Fruit fly (Drosophila melanogaster) whole organism, embryonic: ENCODE data around the gene tra.

Experiments used
- B-H2 ChIP-seq: fragments of 200-800 bp; sonication (Bioruptor generic); optimal IDR thresholded peaks from 2 replicates; lab custom pipeline; 2018; ENCODE audit warnings: missing biosample characterization, mild to moderate bottlenecking, missing genetic modification characterization
- C15 ChIP-seq: fragments of 200-800 bp; sonication (Bioruptor generic); IDR thresholded peaks from 3 replicates; pipeline ENCODE4 v1.3.6; 2022; ENCODE audit warnings: missing biosample characterization, missing genetic modification characterization
- CG10959 ChIP-seq: fragments of 200-800 bp; sonication (Bioruptor generic); IDR thresholded peaks from 2 replicates; pipeline ENCODE4 v1.3.6; 2022; ENCODE audit warnings: missing biosample characterization, missing genetic modification characterization
- CG11398 ChIP-seq: fragments of 200-800 bp; sonication (Bioruptor generic); optimal IDR thresholded peaks from 2 replicates; lab custom pipeline; 2016; ENCODE audit warnings: missing biosample characterization, missing genetic modification characterization
- CG11504 ChIP-seq: fragments of 200-800 bp; sonication (Bioruptor generic); optimal IDR thresholded peaks from 3 replicates; lab custom pipeline; 2019; ENCODE audit warnings: missing biosample characterization, mild to moderate bottlenecking, missing genetic modification characterization, moderate library complexity
- CG12236 ChIP-seq: fragments of 200-800 bp; sonication (Bioruptor generic); optimal IDR thresholded peaks from 2 replicates; lab custom pipeline; 2016; ENCODE audit warnings: missing biosample characterization, missing genetic modification characterization
- CG12769 ChIP-seq: fragments of 200-800 bp; sonication (Bioruptor generic); optimal IDR thresholded peaks from 2 replicates; lab custom pipeline; 2019; ENCODE audit warnings: missing biosample characterization, mild to moderate bottlenecking, missing genetic modification characterization, moderate library complexity
- CG14050 ChIP-seq: fragments of 200-800 bp; sonication (Bioruptor generic); IDR thresholded peaks from 3 replicates; pipeline ENCODE4 v1.3.6; 2022; ENCODE audit warnings: missing biosample characterization, missing genetic modification characterization
- CG1529 ChIP-seq: fragments of 200-800 bp; sonication (Bioruptor generic); optimal IDR thresholded peaks from 3 replicates; lab custom pipeline; 2018; ENCODE audit warnings: missing biosample characterization, missing genetic modification characterization
- CG1603 ChIP-seq: fragments of 200-800 bp; sonication (Bioruptor generic); optimal IDR thresholded peaks from 2 replicates; lab custom pipeline; 2019; ENCODE audit warnings: missing biosample characterization, mild to moderate bottlenecking, missing genetic modification characterization, moderate library complexity
- CG16863 ChIP-seq: fragments of 200-800 bp; sonication (Bioruptor generic); optimal IDR thresholded peaks from 3 replicates; lab custom pipeline; 2016; ENCODE audit warnings: missing biosample characterization, missing genetic modification characterization
- CG18262 ChIP-seq: fragments of 200-800 bp; optimal IDR thresholded peaks from 3 replicates; lab custom pipeline; 2019; ENCODE audit warnings: missing biosample characterization, mild to moderate bottlenecking, missing genetic modification characterization, moderate library complexity
- CG2129 ChIP-seq: fragments of 200-800 bp; sonication (Bioruptor generic); IDR thresholded peaks from 2 replicates; pipeline ENCODE4 v1.3.6; 2022; ENCODE audit warnings: missing biosample characterization, missing genetic modification characterization; ENCODE audit not compliant: partially characterized antibody
- CG34376 ChIP-seq: fragments of 200-800 bp; sonication (Bioruptor generic); optimal IDR thresholded peaks from 2 replicates; lab custom pipeline; 2018; ENCODE audit warnings: missing biosample characterization, mild to moderate bottlenecking, missing genetic modification characterization
- CG4404 ChIP-seq: fragments of 200-800 bp; sonication (Bioruptor generic); IDR thresholded peaks from 2 replicates; pipeline ENCODE4 v1.3.6; 2022; ENCODE audit warnings: missing biosample characterization, missing genetic modification characterization
- CG5245 ChIP-seq: fragments of 200-800 bp; sonication (Bioruptor generic); optimal IDR thresholded peaks from 3 replicates; lab custom pipeline; 2016; ENCODE audit warnings: missing biosample characterization, missing genetic modification characterization
- CG9215 ChIP-seq: fragments of 200-800 bp; sonication (Bioruptor generic); IDR thresholded peaks from 2 replicates; pipeline ENCODE4 v1.3.6; 2022; ENCODE audit warnings: missing biosample characterization, missing genetic modification characterization
- CG9437 ChIP-seq: fragments of 200-800 bp; sonication (Bioruptor generic); optimal IDR thresholded peaks from 2 replicates; lab custom pipeline; 2018; ENCODE audit warnings: missing biosample characterization, mild to moderate bottlenecking, missing genetic modification characterization
- Camta ChIP-seq: fragments of 200-800 bp; sonication (Bioruptor generic); optimal IDR thresholded peaks from 2 replicates; lab custom pipeline; 2016; ENCODE audit warnings: missing biosample characterization, missing genetic modification characterization
- Chrac-16 ChIP-seq: fragments of 200-800 bp; sonication (Bioruptor generic); optimal IDR thresholded peaks from 3 replicates; lab custom pipeline; 2016; ENCODE audit warnings: missing biosample characterization, missing genetic modification characterization
- D19B ChIP-seq: fragments of 200-800 bp; sonication (Bioruptor generic); optimal IDR thresholded peaks from 2 replicates; lab custom pipeline; 2017; ENCODE audit warnings: missing biosample characterization, mild to moderate bottlenecking, missing genetic modification characterization
- Dll ChIP-seq: fragments of 200-800 bp; sonication (Bioruptor generic); IDR thresholded peaks from 4 replicates; pipeline ENCODE4 v1.3.6; 2022; ENCODE audit warnings: missing biosample characterization, missing genetic modification characterization; ENCODE audit not compliant: partially characterized antibody
- GATAe ChIP-seq: fragments of 200-800 bp; sonication (Bioruptor generic); conservative IDR thresholded peaks from 2 replicates; pipeline ENCODE4 v1.3.6; 2022; ENCODE audit warnings: missing biosample characterization, missing genetic modification characterization
- HLH4C ChIP-seq: fragments of 200-800 bp; sonication (Bioruptor generic); IDR thresholded peaks from 3 replicates; pipeline ENCODE4 v1.3.6; 2022; ENCODE audit warnings: missing biosample characterization, missing genetic modification characterization; ENCODE audit not compliant: partially characterized antibody
- Lpt ChIP-seq: fragments of >200 bp; optimal IDR thresholded peaks from 2 replicates; lab custom pipeline; 2018; ENCODE audit warnings: missing biosample characterization, missing genetic modification characterization
- Mes4 ChIP-seq: fragments of 200-800 bp; sonication (Bioruptor generic); optimal IDR thresholded peaks from 2 replicates; lab custom pipeline; 2016; ENCODE audit warnings: missing biosample characterization, missing genetic modification characterization
- Nf-YA ChIP-seq: fragments of 200-800 bp; sonication (Bioruptor generic); IDR thresholded peaks from 2 replicates; pipeline ENCODE4 v1.3.6; 2022; ENCODE audit warnings: missing biosample characterization, missing genetic modification characterization
- Ptx1 ChIP-seq: fragments of 200-800 bp; sonication (Bioruptor generic); IDR thresholded peaks from 2 replicates; pipeline ENCODE4 v1.3.6; 2022; ENCODE audit warnings: missing biosample characterization, missing genetic modification characterization
- Rfx ChIP-seq: fragments of 200-800 bp; sonication (Bioruptor generic); IDR thresholded peaks from 2 replicates; pipeline ENCODE4 v1.3.6; 2022; ENCODE audit warnings: missing biosample characterization, missing genetic modification characterization
- Sin3A ChIP-seq: fragments of >200 bp; optimal IDR thresholded peaks from 2 replicates; lab custom pipeline; 2018
- YL-1 ChIP-seq: fragments of 200-800 bp; sonication (Bioruptor generic); optimal IDR thresholded peaks from 3 replicates; lab custom pipeline; 2017; ENCODE audit warnings: missing biosample characterization, mild to moderate bottlenecking, missing genetic modification characterization
- amos ChIP-seq: fragments of 200-800 bp; sonication (Bioruptor generic); IDR thresholded peaks from 2 replicates; pipeline ENCODE4 v1.3.6; 2022; ENCODE audit warnings: missing biosample characterization, missing genetic modification characterization; ENCODE audit not compliant: partially characterized antibody
- bcd ChIP-seq: fragments of 200-800 bp; sonication (Bioruptor generic); optimal IDR thresholded peaks from 2 replicates; lab custom pipeline; 2017; ENCODE audit warnings: missing biosample characterization, mild to moderate bottlenecking, missing genetic modification characterization
- caup ChIP-seq: fragments of 200-800 bp; sonication (Bioruptor generic); optimal IDR thresholded peaks from 3 replicates; lab custom pipeline; 2017; ENCODE audit warnings: missing biosample characterization, mild to moderate bottlenecking, missing genetic modification characterization, moderate library complexity; ENCODE audit not compliant: severe bottlenecking
- croc ChIP-seq: fragments of 200-800 bp; sonication (Bioruptor generic); conservative IDR thresholded peaks from 3 replicates; pipeline ENCODE4 v1.3.6; 2022; ENCODE audit warnings: missing biosample characterization, missing genetic modification characterization
- dmrt11E ChIP-seq: fragments of 200-800 bp; sonication (Bioruptor generic); optimal IDR thresholded peaks from 3 replicates; lab custom pipeline; 2018; ENCODE audit warnings: missing biosample characterization, mild to moderate bottlenecking, missing genetic modification characterization, moderate library complexity
- fd102C ChIP-seq: fragments of 200-800 bp; sonication (Bioruptor generic); optimal IDR thresholded peaks from 2 replicates; lab custom pipeline; 2018; ENCODE audit warnings: missing biosample characterization, mild to moderate bottlenecking, missing genetic modification characterization, moderate library complexity
- fd96Cb ChIP-seq: fragments of 200-800 bp; sonication (Bioruptor generic); optimal IDR thresholded peaks from 2 replicates; lab custom pipeline; 2018; ENCODE audit warnings: missing biosample characterization, mild to moderate bottlenecking, missing genetic modification characterization, moderate library complexity
- gro ChIP-seq: fragments of 200-800 bp; sonication (Bioruptor generic); optimal IDR thresholded peaks from 2 replicates; lab custom pipeline; 2016; ENCODE audit warnings: missing biosample characterization, missing genetic modification characterization
- hb ChIP-seq: fragments of 200-800 bp; sonication (Bioruptor generic); IDR thresholded peaks from 3 replicates; pipeline ENCODE4 v1.3.6; 2022; ENCODE audit warnings: missing biosample characterization, missing genetic modification characterization; ENCODE audit not compliant: partially characterized antibody
- knrl ChIP-seq: fragments of 200-800 bp; sonication (Bioruptor generic); IDR thresholded peaks from 3 replicates; pipeline ENCODE4 v1.3.6; 2022; ENCODE audit warnings: missing biosample characterization, missing genetic modification characterization; ENCODE audit not compliant: partially characterized antibody
- odd ChIP-seq: fragments of 200-800 bp; sonication (Bioruptor generic); optimal IDR thresholded peaks from 2 replicates; lab custom pipeline; 2017; ENCODE audit warnings: missing biosample characterization, mild to moderate bottlenecking, missing genetic modification characterization
- pb ChIP-seq: fragments of 200-800 bp; sonication (Bioruptor generic); optimal IDR thresholded peaks from 3 replicates; lab custom pipeline; 2016; ENCODE audit warnings: missing biosample characterization, missing genetic modification characterization
- pfk ChIP-seq: fragments of 200-800 bp; sonication (Bioruptor generic); optimal IDR thresholded peaks from 2 replicates; lab custom pipeline; 2018; ENCODE audit warnings: missing biosample characterization, mild to moderate bottlenecking, missing genetic modification characterization, moderate library complexity
- pho ChIP-seq: fragments of 200-800 bp; sonication (Bioruptor generic); optimal IDR thresholded peaks from 2 replicates; lab custom pipeline; 2016; ENCODE audit warnings: missing biosample characterization, missing genetic modification characterization
- pum ChIP-seq: fragments of 200-800 bp; sonication (Bioruptor generic); optimal IDR thresholded peaks from 2 replicates; lab custom pipeline; 2016; ENCODE audit warnings: missing biosample characterization, missing genetic modification characterization
- sens ChIP-seq: fragments of 200-800 bp; sonication (Bioruptor generic); peaks from one replicate; lab custom pipeline; 2016; ENCODE audit warnings: missing biosample characterization, missing genetic modification characterization
- unpg ChIP-seq: fragments of 200-800 bp; sonication (Bioruptor generic); optimal IDR thresholded peaks from 3 replicates; lab custom pipeline; 2018; ENCODE audit warnings: missing biosample characterization, mild to moderate bottlenecking, missing genetic modification characterization, moderate library complexity
- z ChIP-seq: fragments of 200-800 bp; sonication (Bioruptor generic); IDR thresholded peaks from 3 replicates; pipeline ENCODE4 v1.3.6; 2022; ENCODE audit warnings: missing biosample characterization, missing genetic modification characterization
- zf30C ChIP-seq: fragments of 200-800 bp; sonication (Bioruptor generic); optimal IDR thresholded peaks from 3 replicates; lab custom pipeline; 2018; ENCODE audit warnings: missing biosample characterization, mild to moderate bottlenecking, missing genetic modification characterization

Gene tra

dm6 chr3L:16574307-16574946, 16.4 kb downstream of the tra start, which contains the start of gene mbf1 (continued):
- TF ChIP-seq bcd (peak; percentile 29), CG12769 (tag; lab: Kevin White, UChicago) (peak; percentile 32), C15 (no peak), unpg (peak; percentile 14), CG4404 (no peak), pum (GFP tag; lab: Kevin White, UChicago) (no peak), odd (no peak), Lpt (GFP tag; lab: Kevin White, UChicago) (no peak), pho (GFP tag; lab: Kevin White, UChicago) (peak; percentile 37), Camta (no peak), gro (GFP tag; lab: Kevin White, UChicago) (peak; percentile 48), Mes4 (GFP tag; lab: Kevin White, UChicago) (peak; percentile 2), CG18262 (tag; lab: Kevin White, UChicago) (peak; percentile 5), Ptx1 (GFP tag; lab: Robert Waterston, UW) (no peak), Chrac-16 (no peak), fd102C (GFP tag; lab: Kevin White, UChicago) (no peak), amos (GFP tag; lab: Robert Waterston, UW) (peak; percentile 53; the same call in 1 of the 2 replicates), CG11504 (tag; lab: Kevin White, UChicago) (peak; percentile 27), hb (GFP tag; lab: Robert Waterston, UW) (no peak), HLH4C (GFP tag; lab: Robert Waterston, UW) (peak; percentile 59; the same call in 2 of the 3 replicates), Nf-YA (GFP tag; lab: Robert Waterston, UW) (no peak), croc (GFP tag; lab: Robert Waterston, UW) (no peak), CG1603 (tag; lab: Kevin White, UChicago) (peak; percentile 67), dmrt11E (tag; lab: Kevin White, UChicago) (peak; percentile 10), CG2129 (no peak), CG14050 (GFP tag; lab: Robert Waterston, UW) (no peak), Sin3A (lab: Kevin White, UChicago) (peak; percentile 88), D19B (no peak), Dll (GFP tag; lab: Robert Waterston, UW) (peak; percentile 78), CG34376 (GFP tag; lab: Kevin White, UChicago) (peak; percentile 16), pb (GFP tag; lab: Kevin White, UChicago) (no peak), z (no peak), Rfx (GFP tag; lab: Robert Waterston, UW) (no peak; the same call in 1 of the 2 replicates), CG1529 (GFP tag; lab: Kevin White, UChicago) (no peak), pfk (GFP tag; lab: Kevin White, UChicago) (no peak), sens (GFP tag; lab: Kevin White, UChicago) (peak; percentile 89), CG11398 (no peak), YL-1 (peak; percentile 91), fd96Cb (tag; lab: Kevin White, UChicago) (no peak), caup (no peak), B-H2 (GFP tag; lab: Kevin White, UChicago) (peak; percentile 24), CG12236 (GFP tag; lab: Kevin White, UChicago) (no peak), CG16863 (no peak), CG9215 (no peak), CG9437 (GFP tag; lab: Kevin White, UChicago) (peak; percentile 62), GATAe (GFP tag; lab: Robert Waterston, UW) (no peak), CG5245 (GFP tag; lab: Kevin White, UChicago) (no peak), CG10959 (no peak), knrl (GFP tag; lab: Robert Waterston, UW) (peak; percentile 51; the same call in 2 of the 3 replicates), zf30C (no peak)
